Fruit fly (Drosophila melanogaster) whole organism, embryonic: ENCODE results near the gene Tim17b1.

Experiments used
- CG14667 ChIP-seq: fragments of 200-800 bp; sonication (Bioruptor generic); IDR thresholded peaks from 2 replicates; pipeline ENCODE4 v1.3.6; 2022; ENCODE audit warnings: missing biosample characterization, missing genetic modification characterization
- CG15514 ChIP-seq: fragments of 200-800 bp; sonication (Bioruptor generic); optimal IDR thresholded peaks from 3 replicates; lab custom pipeline; 2017; ENCODE audit warnings: missing biosample characterization, missing genetic modification characterization, mild to moderate bottlenecking, moderate library complexity, missing genetic modification reagents
- CG16815 ChIP-seq: fragments of 200-800 bp; sonication (Bioruptor generic); optimal IDR thresholded peaks from 3 replicates; lab custom pipeline; 2017; ENCODE audit warnings: missing biosample characterization, mild to moderate bottlenecking, missing genetic modification characterization
- CG17612 ChIP-seq: fragments of 200-800 bp; sonication (Bioruptor generic); IDR thresholded peaks from 2 replicates; pipeline ENCODE4 v1.3.6; 2022; ENCODE audit warnings: missing biosample characterization, missing genetic modification characterization
- CG18011 ChIP-seq: fragments of 200-800 bp; sonication (Bioruptor generic); optimal IDR thresholded peaks from 2 replicates; lab custom pipeline; 2017; ENCODE audit warnings: missing biosample characterization, missing genetic modification characterization, mild to moderate bottlenecking, moderate library complexity, missing genotype
- CG18764 ChIP-seq: fragments of 200-800 bp; sonication (Bioruptor generic); optimal IDR thresholded peaks from 3 replicates; lab custom pipeline; 2016; ENCODE audit warnings: missing biosample characterization, missing genetic modification characterization
- CG2120 ChIP-seq: fragments of 200-800 bp; sonication (Bioruptor generic); optimal IDR thresholded peaks from 3 replicates; lab custom pipeline; 2016; ENCODE audit warnings: missing biosample characterization, missing genetic modification characterization
- CG3065 ChIP-seq: fragments of 200-800 bp; sonication (Bioruptor generic); optimal IDR thresholded peaks from 2 replicates; lab custom pipeline; 2016; ENCODE audit warnings: missing biosample characterization, missing genetic modification characterization
- CG34376 ChIP-seq: fragments of 200-800 bp; sonication (Bioruptor generic); optimal IDR thresholded peaks from 2 replicates; lab custom pipeline; 2018; ENCODE audit warnings: missing biosample characterization, mild to moderate bottlenecking, missing genetic modification characterization
- CG3995 ChIP-seq: fragments of 200-800 bp; sonication (Bioruptor generic); optimal IDR thresholded peaks from 3 replicates; lab custom pipeline; 2016; ENCODE audit warnings: missing biosample characterization, missing genetic modification characterization
- CG4282 ChIP-seq: fragments of 200-800 bp; sonication (Bioruptor generic); optimal IDR thresholded peaks from 2 replicates; lab custom pipeline; 2016; ENCODE audit warnings: missing biosample characterization, missing genetic modification characterization
- CG4404 ChIP-seq: fragments of 200-800 bp; sonication (Bioruptor generic); IDR thresholded peaks from 2 replicates; pipeline ENCODE4 v1.3.6; 2022; ENCODE audit warnings: missing biosample characterization, missing genetic modification characterization
- CG5245 ChIP-seq: fragments of 200-800 bp; sonication (Bioruptor generic); optimal IDR thresholded peaks from 3 replicates; lab custom pipeline; 2016; ENCODE audit warnings: missing biosample characterization, missing genetic modification characterization
- CG8089 ChIP-seq: fragments of 200-800 bp; sonication (Bioruptor generic); optimal IDR thresholded peaks from 3 replicates; lab custom pipeline; 2016; ENCODE audit warnings: missing biosample characterization, missing genetic modification characterization
- CG8388 ChIP-seq: fragments of 200-800 bp; sonication (Bioruptor generic); optimal IDR thresholded peaks from 2 replicates; lab custom pipeline; 2019; ENCODE audit warnings: missing biosample characterization, mild to moderate bottlenecking, missing genetic modification characterization, moderate library complexity
- CG9609 ChIP-seq: fragments of 200-800 bp; sonication (Bioruptor generic); optimal IDR thresholded peaks from 3 replicates; lab custom pipeline; 2016; ENCODE audit warnings: missing biosample characterization, missing genetic modification characterization
- CkIIα-i1 ChIP-seq: fragments of 200-800 bp; sonication (Bioruptor generic); IDR thresholded peaks from 2 replicates; pipeline ENCODE4 v1.3.6; 2022; ENCODE audit warnings: missing biosample characterization, missing genetic modification characterization
- D19A ChIP-seq: fragments of 200-800 bp; optimal IDR thresholded peaks from 3 replicates; lab custom pipeline; 2019; ENCODE audit warnings: missing biosample characterization, mild to moderate bottlenecking, missing genetic modification characterization, moderate library complexity
- Drgx ChIP-seq: fragments of 200-800 bp; sonication (Bioruptor generic); IDR thresholded peaks from 2 replicates; pipeline ENCODE4 v1.3.6; 2022; ENCODE audit warnings: missing biosample characterization, missing genetic modification characterization
- Fer1 ChIP-seq: fragments of 200-800 bp; sonication (Bioruptor generic); optimal IDR thresholded peaks from 2 replicates; lab custom pipeline; 2017; ENCODE audit warnings: missing biosample characterization, mild to moderate bottlenecking, missing genetic modification characterization
- HLH54F ChIP-seq: fragments of 200-800 bp; sonication (Bioruptor generic); optimal IDR thresholded peaks from 3 replicates; lab custom pipeline; 2016; ENCODE audit warnings: missing biosample characterization, missing genetic modification characterization
- Hand ChIP-seq: fragments of 200-800 bp; sonication (Bioruptor generic); optimal IDR thresholded peaks from 2 replicates; lab custom pipeline; 2017; ENCODE audit warnings: mild to moderate bottlenecking, missing biosample characterization, missing genetic modification reagents, missing genetic modification characterization
- MTF-1 ChIP-seq: fragments of 200-800 bp; sonication (Bioruptor generic); optimal IDR thresholded peaks from 2 replicates; lab custom pipeline; 2018; ENCODE audit warnings: missing biosample characterization, mild to moderate bottlenecking, missing genetic modification characterization, borderline replicate concordance
- NC2α ChIP-seq: fragments of 200-800 bp; sonication (Bioruptor generic); optimal IDR thresholded peaks from 2 replicates; lab custom pipeline; 2016; ENCODE audit warnings: missing biosample characterization, missing genetic modification characterization
- NK7.1 ChIP-seq: fragments of 200-800 bp; sonication (Bioruptor generic); optimal IDR thresholded peaks from 3 replicates; lab custom pipeline; 2016; ENCODE audit warnings: missing biosample characterization, missing genetic modification characterization
- Vsx1 ChIP-seq: fragments of 200-800 bp; sonication (Bioruptor generic); optimal IDR thresholded peaks from 2 replicates; lab custom pipeline; 2017; ENCODE audit warnings: missing biosample characterization, mild to moderate bottlenecking, missing genetic modification characterization, missing genetic modification reagents
- YL-1 ChIP-seq: fragments of 200-800 bp; sonication (Bioruptor generic); optimal IDR thresholded peaks from 3 replicates; lab custom pipeline; 2017; ENCODE audit warnings: missing biosample characterization, mild to moderate bottlenecking, missing genetic modification characterization
- ash1 ChIP-seq: fragments of 200-800 bp; sonication (Bioruptor generic); optimal IDR thresholded peaks from 2 replicates; lab custom pipeline; 2018; ENCODE audit warnings: missing biosample characterization, mild to moderate bottlenecking, missing genetic modification characterization
- chif ChIP-seq, 2 experiments: fragments of 200-800 bp; sonication (Bioruptor generic); optimal IDR thresholded peaks; 3 replicates each; lab custom pipeline; 2016; ENCODE audit warnings: missing biosample characterization in 2 of 2, missing genetic modification characterization in 2 of 2
- crc ChIP-seq: fragments of 200-800 bp; sonication (Bioruptor generic); optimal IDR thresholded peaks from 2 replicates; lab custom pipeline; 2016; ENCODE audit warnings: missing biosample characterization, missing genetic modification characterization
- disco-r ChIP-seq: fragments of 200-800 bp; sonication (Bioruptor generic); optimal IDR thresholded peaks from 2 replicates; lab custom pipeline; 2016; ENCODE audit warnings: missing biosample characterization, missing genetic modification characterization
- dmrt11E ChIP-seq: fragments of 200-800 bp; sonication (Bioruptor generic); optimal IDR thresholded peaks from 3 replicates; lab custom pipeline; 2018; ENCODE audit warnings: missing biosample characterization, mild to moderate bottlenecking, missing genetic modification characterization, moderate library complexity
- fd64A ChIP-seq: fragments of 200-800 bp; sonication (Bioruptor generic); optimal IDR thresholded peaks from 3 replicates; lab custom pipeline; 2018; ENCODE audit warnings: missing biosample characterization, mild to moderate bottlenecking, missing genetic modification characterization
- gce ChIP-seq: fragments of 200-800 bp; sonication (Bioruptor generic); IDR thresholded peaks from 3 replicates; pipeline ENCODE4 v1.3.6; 2022; ENCODE audit warnings: missing biosample characterization, missing genetic modification characterization
- gem ChIP-seq: fragments of 200-800 bp; sonication (Bioruptor generic); optimal IDR thresholded peaks from 2 replicates; lab custom pipeline; 2019; ENCODE audit warnings: missing biosample characterization, mild to moderate bottlenecking, missing genetic modification characterization, moderate library complexity
- gfzf ChIP-seq: fragments of 200-800 bp; sonication (Bioruptor generic); optimal IDR thresholded peaks from 2 replicates; lab custom pipeline; 2016; ENCODE audit warnings: missing biosample characterization, mild to moderate bottlenecking, missing genetic modification characterization, moderate library complexity
- kah ChIP-seq: fragments of 200-800 bp; sonication (Bioruptor generic); optimal IDR thresholded peaks from 2 replicates; lab custom pipeline; 2018; ENCODE audit warnings: missing biosample characterization, mild to moderate bottlenecking, missing genetic modification characterization
- kni ChIP-seq: fragments of 200-800 bp; sonication (Bioruptor generic); optimal IDR thresholded peaks from 3 replicates; lab custom pipeline; 2017; ENCODE audit warnings: mild to moderate bottlenecking, missing biosample characterization, missing genetic modification reagents, missing genetic modification characterization
- knrl ChIP-seq: fragments of 200-800 bp; sonication (Bioruptor generic); IDR thresholded peaks from 3 replicates; pipeline ENCODE4 v1.3.6; 2022; ENCODE audit warnings: missing biosample characterization, missing genetic modification characterization; ENCODE audit not compliant: partially characterized antibody
- lmd ChIP-seq: fragments of 200-800 bp; sonication (Bioruptor generic); IDR thresholded peaks from 2 replicates; pipeline ENCODE4 v1.3.6; 2022; ENCODE audit warnings: missing biosample characterization, missing genetic modification characterization
- onecut ChIP-seq: fragments of 200-800 bp; sonication (Bioruptor generic); IDR thresholded peaks from 2 replicates; pipeline ENCODE4 v1.3.6; 2022; ENCODE audit warnings: missing biosample characterization, missing genetic modification characterization
- pum ChIP-seq: fragments of 200-800 bp; sonication (Bioruptor generic); optimal IDR thresholded peaks from 2 replicates; lab custom pipeline; 2016; ENCODE audit warnings: missing biosample characterization, missing genetic modification characterization
- salm ChIP-seq: fragments of 200-800 bp; sonication (Bioruptor generic); optimal IDR thresholded peaks from 2 replicates; lab custom pipeline; 2018; ENCODE audit warnings: missing biosample characterization, mild to moderate bottlenecking, missing genetic modification characterization
- stwl ChIP-seq: fragments of 200-800 bp; sonication (Bioruptor generic); optimal IDR thresholded peaks from 3 replicates; lab custom pipeline; 2018; ENCODE audit warnings: missing biosample characterization, mild to moderate bottlenecking, missing genetic modification characterization, moderate library complexity
- tx ChIP-seq: fragments of 200-800 bp; sonication (Bioruptor generic); optimal IDR thresholded peaks from 2 replicates; lab custom pipeline; 2016; ENCODE audit warnings: missing biosample characterization, missing genetic modification characterization
- unc-4 ChIP-seq: fragments of 200-800 bp; sonication (Bioruptor generic); IDR thresholded peaks from 2 replicates; pipeline ENCODE4 v1.3.6; 2022; ENCODE audit warnings: missing biosample characterization, missing genetic modification characterization; ENCODE audit not compliant: partially characterized antibody
- usp ChIP-seq: fragments of >200 bp; optimal IDR thresholded peaks from 2 replicates; lab custom pipeline; 2017; ENCODE audit warnings: missing biosample characterization, missing genetic modification characterization
- vvl ChIP-seq: fragments of 200-800 bp; sonication (Bioruptor generic); IDR thresholded peaks from 2 replicates; pipeline ENCODE4 v1.3.6; 2022; ENCODE audit warnings: missing biosample characterization, missing genetic modification characterization
- zf30C ChIP-seq: fragments of 200-800 bp; sonication (Bioruptor generic); optimal IDR thresholded peaks from 3 replicates; lab custom pipeline; 2018; ENCODE audit warnings: missing biosample characterization, mild to moderate bottlenecking, missing genetic modification characterization

The Tim17b1 gene

DNA sequence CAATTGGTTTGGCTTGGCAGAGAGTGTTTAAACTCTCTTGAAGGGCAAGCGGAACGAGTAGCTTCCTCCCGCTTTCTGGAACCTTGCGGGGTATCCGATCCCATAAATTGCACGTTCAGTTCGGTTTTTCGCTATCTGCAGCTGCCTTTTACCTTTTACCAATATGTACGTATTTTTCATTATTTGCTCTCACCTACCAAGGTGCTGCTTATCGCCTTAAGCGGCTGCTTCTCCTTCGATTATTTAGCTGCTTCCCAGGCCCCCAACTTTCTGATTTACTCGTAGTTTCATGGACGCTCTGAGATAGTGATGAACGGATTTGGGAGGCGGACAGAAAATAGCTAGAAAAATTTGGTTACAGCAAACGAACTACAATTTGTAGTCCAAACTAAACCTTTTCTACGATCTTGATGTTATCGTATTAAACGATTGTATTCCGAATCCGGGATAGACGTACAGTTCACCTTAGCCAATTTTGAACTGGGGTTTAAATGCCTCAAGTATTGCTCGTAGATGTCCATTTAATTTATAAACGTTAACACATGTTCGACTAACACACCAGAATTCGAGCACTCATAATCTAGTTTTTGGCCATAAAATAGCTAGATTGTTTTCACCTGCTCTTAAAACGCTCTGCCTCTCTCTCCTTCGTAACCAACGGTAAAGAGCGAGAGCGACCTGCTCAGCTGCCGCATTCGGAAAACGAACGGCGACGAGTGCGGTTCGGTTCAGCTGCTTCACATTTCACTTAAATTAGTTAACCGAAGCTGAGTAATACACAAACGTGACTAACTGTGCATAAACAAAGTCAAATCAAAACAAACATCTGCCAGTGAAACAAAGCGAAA is 35.5 kb upstream of the Tim17b1 start (continued):
- TF ChIP-seq Hand (GFP tag; lab: Kevin White, UChicago) (no peak), dmrt11E (tag; lab: Kevin White, UChicago) (peak; percentile 19), gce (GFP tag; lab: Robert Waterston, UW) (no peak), D19A (tag; lab: Kevin White, UChicago) (peak; percentile 31), CG3065 (GFP tag; lab: Kevin White, UChicago) (no peak), CkIIα-i1 (GFP tag; lab: Robert Waterston, UW) (no peak), Vsx1 (peak; percentile 38), CG8089 (no peak), unc-4 (GFP tag; lab: Robert Waterston, UW) (no peak; the same call in none of the 2 replicates), CG17612 (GFP tag; lab: Robert Waterston, UW) (no peak), CG4282 (GFP tag; lab: Kevin White, UChicago) (no peak), zf30C (GFP tag; lab: Kevin White, UChicago) (no peak), ash1 (GFP tag; lab: Kevin White, UChicago) (no peak), Drgx (GFP tag; lab: Robert Waterston, UW) (no peak; the same call in 1 of the 2 replicates), stwl (tag; lab: Kevin White, UChicago) (no peak), fd64A (GFP tag; lab: Kevin White, UChicago) (no peak), kah (GFP tag; lab: Kevin White, UChicago) (no peak), vvl (peak; percentile 53), pum (GFP tag; lab: Kevin White, UChicago) (no peak), CG18764 (GFP tag; lab: Kevin White, UChicago) (peak; percentile 37), CG5245 (no peak), chif (GFP tag; optimal IDR thresholded peaks at IDR 0.05; lab: Kevin White, UChicago) (peak; percentile 15 to 16), CG2120 (GFP tag; lab: Kevin White, UChicago) (peak; percentile 61), kni (GFP tag; lab: Kevin White, UChicago) (peak; percentile 83), MTF-1 (GFP tag; lab: Kevin White, UChicago) (no peak), tx (peak; percentile 4), crc (GFP tag; lab: Kevin White, UChicago) (no peak), HLH54F (GFP tag; lab: Kevin White, UChicago) (peak; percentile 41), CG18011 (GFP tag; lab: Kevin White, UChicago) (no peak), gem (peak; percentile 58), knrl (GFP tag; lab: Robert Waterston, UW) (no peak), CG15514 (GFP tag; lab: Kevin White, UChicago) (peak; percentile 54), lmd (GFP tag; lab: Robert Waterston, UW) (no peak; the same call in 1 of the 2 replicates), Fer1 (peak; percentile 58), CG16815 (GFP tag; lab: Kevin White, UChicago) (no peak), CG34376 (GFP tag; lab: Kevin White, UChicago) (peak; percentile 54), CG3995 (peak; percentile 2), CG8388 (GFP tag; lab: Kevin White, UChicago) (peak; percentile 22), YL-1 (GFP tag; lab: Kevin White, UChicago) (no peak), usp (GFP tag; lab: Kevin White, UChicago) (no peak), NK7.1 (GFP tag; lab: Kevin White, UChicago) (peak; percentile 22), CG14667 (GFP tag; lab: Robert Waterston, UW) (no peak), disco-r (GFP tag; lab: Kevin White, UChicago) (peak; percentile 14), CG9609 (GFP tag; lab: Kevin White, UChicago) (peak; percentile 14), onecut (GFP tag; lab: Robert Waterston, UW) (peak; percentile 6; the same call in 1 of the 2 replicates), salm (tag; lab: Kevin White, UChicago) (no peak), gfzf (no peak), NC2α (peak; percentile 49), CG4404 (GFP tag; lab: Robert Waterston, UW) (no peak)
